Worm (Caenorhabditis elegans): ENCODE results near the gene cyp-33C11.

DNA sequence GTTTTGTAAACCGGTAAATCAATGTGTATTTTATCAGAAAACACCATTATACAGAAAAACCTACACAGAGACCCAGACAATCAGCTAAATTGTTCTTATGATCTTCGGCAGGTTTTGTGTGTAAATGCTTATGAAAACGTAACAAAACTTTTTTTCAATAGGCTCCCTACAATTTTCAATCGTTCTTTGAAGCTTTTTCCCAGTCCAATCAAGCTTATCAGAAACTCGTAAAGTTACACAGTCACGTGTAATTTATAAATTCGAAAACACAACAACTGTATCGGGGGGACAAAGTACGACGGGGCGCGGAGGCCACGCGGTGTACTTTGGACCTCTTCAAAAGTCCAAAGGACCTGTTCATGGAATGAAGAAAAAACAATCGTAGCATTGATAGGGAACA is 17.4 kb upstream of the cyp-33C11 start:
- TF ChIP-seq zag-1 (tag; optimal IDR thresholded peaks at IDR 0.05) = no peak
- no peak for TF ChIP-seq lin-15B (tag; optimal IDR thresholded peaks at IDR 0.05)

All from whole organism, L3 larva.